Worm (Caenorhabditis elegans): ENCODE measurements around the gene F31D4.5.

DNA sequence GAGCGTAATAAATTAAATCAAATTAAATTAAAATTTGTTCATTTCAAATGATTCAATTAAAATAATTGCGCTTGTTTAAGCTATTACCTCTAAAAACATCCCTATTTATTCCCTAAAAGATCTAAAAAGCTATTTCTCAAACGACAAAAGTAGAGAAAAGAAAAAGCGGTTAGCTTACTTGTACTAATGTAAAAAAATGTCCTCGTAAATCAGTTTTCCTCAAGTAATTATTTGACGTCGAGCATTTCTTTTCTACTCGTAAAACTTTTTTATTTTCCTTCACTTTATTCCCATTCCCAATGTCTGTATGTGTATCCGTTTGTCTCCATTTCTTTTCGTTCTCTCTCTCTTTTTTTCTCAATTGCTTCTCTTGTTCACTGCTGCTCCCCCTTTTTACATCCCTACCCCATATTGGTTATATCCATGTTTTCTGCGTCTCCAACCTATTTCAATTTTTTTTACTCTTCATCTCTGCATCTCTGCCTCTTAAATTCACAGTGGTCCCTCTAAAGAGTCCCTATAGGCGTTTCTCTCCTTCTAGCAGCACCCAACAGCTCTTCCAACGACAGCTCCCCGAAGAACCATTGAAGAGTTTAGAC lies 25.3 kb downstream of the F31D4.5 start, which contains the start of gene unc-80:
- TF ChIP-seq pha-4 (tag; optimal IDR thresholded peaks at IDR 0.05) (no peak), ceh-43 (GFP tag; optimal IDR thresholded peaks at IDR 0.05) (no peak), lin-32 (GFP tag; optimal IDR thresholded peaks at IDR 0.05) (no peak), nhr-237 (tag; optimal IDR thresholded peaks at IDR 0.05) (no peak), unc-62 (GFP tag; optimal IDR thresholded peaks at IDR 0.05) (no peak), nhr-28 (tag; optimal IDR thresholded peaks at IDR 0.05) (no peak), nhr-12 (tag; optimal IDR thresholded peaks at IDR 0.05) (no peak), ztf-11 (tag; optimal IDR thresholded peaks at IDR 0.05) (no peak), mep-1 (tag; optimal IDR thresholded peaks at IDR 0.05) (peak; percentile 6), lsy-2 (tag; optimal IDR thresholded peaks at IDR 0.05) (no peak), nhr-2 (tag; optimal IDR thresholded peaks at IDR 0.05) (no peak), nhr-76 (tag; optimal IDR thresholded peaks at IDR 0.05) (no peak), unc-120 (tag; optimal IDR thresholded peaks at IDR 0.05; ENCODE audit: poor library complexity, severe bottlenecking) (peak; percentile 8)
